Worm (Caenorhabditis elegans) whole organism, L2 larva: ENCODE results near the gene srw-53.

Source experiments
- egl-27 ChIP-seq: sonication (generic microtip); optimal IDR thresholded peaks from 3 replicates; lab custom pipeline; 2017; ENCODE audit warnings: missing biosample characterization, missing genetic modification reagents, missing genetic modification characterization
- nhr-129 ChIP-seq: fragments of 150-350 bp; optimal IDR thresholded peaks from 2 replicates; lab custom pipeline; 2014; ENCODE audit warnings: missing biosample characterization, missing genetic modification characterization
- sem-4 ChIP-seq: fragments of 150-350 bp; optimal IDR thresholded peaks from 2 replicates; lab custom pipeline; 2014; ENCODE audit warnings: missing biosample characterization, missing genetic modification reagents, missing genetic modification characterization
- snpc-4 ChIP-seq: fragments of 150-350 bp; optimal IDR thresholded peaks from 2 replicates; lab custom pipeline; 2014; ENCODE audit warnings: missing biosample characterization, missing genetic modification characterization

- TF ChIP-seq egl-27 (tag; lab: Kevin White, UChicago) (no peak), nhr-129 (no peak), snpc-4 (tag; lab: Kevin White, UChicago) (no peak), sem-4 (tag; lab: Kevin White, UChicago) (no peak)
These were observed 23.0 kb upstream of the srw-53 start, which contains the start of gene F35E8.10 for ce11 chrV:15920273-15920672.
